Fruit fly (Drosophila melanogaster) whole organism: ENCODE data around the gene Frq1.

ENCODE experiments used
- Dll ChIP-seq: fragments of >200 bp; optimal IDR thresholded peaks from 2 replicates; lab custom pipeline; 2017
- EcR ChIP-seq, 2 experiments: fragments of >200 bp; optimal IDR thresholded peaks; 2 replicates each; lab custom pipeline; 2017; ENCODE audit warnings: missing biosample characterization in 2 of 2, missing genetic modification characterization in 2 of 2, missing genetic modification reagents in 2 of 2
- usp ChIP-seq: fragments of >200 bp; optimal IDR thresholded peaks from 2 replicates; lab custom pipeline; 2017; ENCODE audit warnings: missing biosample characterization, missing genetic modification characterization, mixed read lengths

dm6 chrX:18151323-18151722 lies 3.8 kb upstream of the Frq1 start:
- TF ChIP-seq Dll (lab: Kevin White, UChicago) (no peak), usp (GFP tag; lab: Kevin White, UChicago) (no peak), EcR (GFP tag; optimal IDR thresholded peaks at IDR 0.05; lab: Kevin White, UChicago) (no peak)
